Fruit fly (Drosophila melanogaster) whole organism, embryonic: ENCODE measurements around the gene CG43922.

Experiments
- Ada2b ChIP-seq: fragments of 200-800 bp; sonication (Bioruptor generic); IDR thresholded peaks from 2 replicates; pipeline ENCODE4 v1.3.6; 2022; ENCODE audit warnings: missing biosample characterization, missing genetic modification characterization
- CG10147 ChIP-seq: fragments of 200-800 bp; sonication (Bioruptor generic); optimal IDR thresholded peaks from 2 replicates; lab custom pipeline; 2019; ENCODE audit warnings: missing biosample characterization, mild to moderate bottlenecking, missing genetic modification characterization, moderate library complexity
- CG10267 ChIP-seq: fragments of 200-800 bp; sonication (Bioruptor generic); optimal IDR thresholded peaks from 2 replicates; lab custom pipeline; 2018; ENCODE audit warnings: missing biosample characterization, mild to moderate bottlenecking, missing genetic modification characterization, moderate library complexity
- CG11456 ChIP-seq: fragments of 200-800 bp; sonication (Bioruptor generic); IDR thresholded peaks from 3 replicates; pipeline ENCODE4 v1.3.6; 2022; ENCODE audit warnings: missing biosample characterization, missing genetic modification characterization
- CG11560 ChIP-seq: fragments of 200-800 bp; sonication (Bioruptor generic); IDR thresholded peaks from 3 replicates; pipeline ENCODE4 v1.3.6; 2022; ENCODE audit warnings: missing biosample characterization, missing genetic modification characterization
- CG12299 ChIP-seq: fragments of 200-800 bp; sonication (Bioruptor generic); optimal IDR thresholded peaks from 2 replicates; lab custom pipeline; 2018; ENCODE audit warnings: missing biosample characterization, mild to moderate bottlenecking, missing genetic modification characterization
- CG15269 ChIP-seq: fragments of 200-800 bp; sonication (Bioruptor generic); optimal IDR thresholded peaks from 2 replicates; lab custom pipeline; 2018; ENCODE audit warnings: missing biosample characterization, mild to moderate bottlenecking, missing genetic modification characterization, moderate library complexity
- CG18011 ChIP-seq: fragments of 200-800 bp; sonication (Bioruptor generic); optimal IDR thresholded peaks from 2 replicates; lab custom pipeline; 2017; ENCODE audit warnings: missing biosample characterization, missing genetic modification characterization, mild to moderate bottlenecking, moderate library complexity, missing genotype
- CG2120 ChIP-seq: fragments of 200-800 bp; sonication (Bioruptor generic); optimal IDR thresholded peaks from 3 replicates; lab custom pipeline; 2016; ENCODE audit warnings: missing biosample characterization, missing genetic modification characterization
- CG2129 ChIP-seq: fragments of 200-800 bp; sonication (Bioruptor generic); IDR thresholded peaks from 2 replicates; pipeline ENCODE4 v1.3.6; 2022; ENCODE audit warnings: missing biosample characterization, missing genetic modification characterization; ENCODE audit not compliant: partially characterized antibody
- CG4707 ChIP-seq: fragments of 200-800 bp; sonication (Bioruptor generic); optimal IDR thresholded peaks from 2 replicates; lab custom pipeline; 2018; ENCODE audit warnings: missing biosample characterization, mild to moderate bottlenecking, missing genetic modification characterization, moderate library complexity
- CG6272 ChIP-seq: fragments of 200-800 bp; sonication (Bioruptor generic); IDR thresholded peaks from 2 replicates; pipeline ENCODE4 v1.3.6; 2022; ENCODE audit warnings: missing biosample characterization, missing genetic modification characterization
- CG8924 ChIP-seq: fragments of 200-800 bp; optimal IDR thresholded peaks from 3 replicates; lab custom pipeline; 2019; ENCODE audit warnings: missing biosample characterization, mild to moderate bottlenecking, missing genetic modification characterization, moderate library complexity
- D ChIP-seq, 2 experiments: fragments of 200-800 bp in 1 of 2; fragments of >200 bp in 1 of 2; sonication (Bioruptor generic) in 1 of 2; optimal IDR thresholded peaks; 2 replicates in 1 of 2; 3 replicates in 1 of 2; lab custom pipeline; 2017; ENCODE audit warnings: mild to moderate bottlenecking in 1 of 2, missing biosample characterization in 1 of 2, missing genetic modification characterization in 1 of 2, missing genetic modification reagents in 1 of 2
- D19B ChIP-seq: fragments of 200-800 bp; sonication (Bioruptor generic); optimal IDR thresholded peaks from 2 replicates; lab custom pipeline; 2017; ENCODE audit warnings: missing biosample characterization, mild to moderate bottlenecking, missing genetic modification characterization
- Deaf1 ChIP-seq: fragments of 200-800 bp; optimal IDR thresholded peaks from 3 replicates; lab custom pipeline; 2019; ENCODE audit warnings: missing biosample characterization, mild to moderate bottlenecking, missing genetic modification characterization, moderate library complexity
- E2f2 ChIP-seq: fragments of 200-800 bp; sonication (Bioruptor generic); IDR thresholded peaks from 2 replicates; pipeline ENCODE4 v1.3.6; 2022; ENCODE audit warnings: missing biosample characterization, missing genetic modification characterization
- Hsf ChIP-seq: fragments of 200-800 bp; sonication (Bioruptor generic); optimal IDR thresholded peaks from 3 replicates; lab custom pipeline; 2016; ENCODE audit warnings: missing biosample characterization, missing genetic modification characterization
- Kr ChIP-seq: fragments of 200-800 bp; sonication (Bioruptor generic); optimal IDR thresholded peaks from 2 replicates; lab custom pipeline; 2017; ENCODE audit warnings: missing biosample characterization, mild to moderate bottlenecking, missing genetic modification characterization
- MBD-R2 ChIP-seq: fragments of 200-800 bp; sonication (Bioruptor generic); IDR thresholded peaks from 2 replicates; pipeline ENCODE4 v1.3.6; 2022; ENCODE audit warnings: missing biosample characterization, missing genetic modification characterization
- MESR4 ChIP-seq: fragments of 200-800 bp; sonication (Bioruptor generic); optimal IDR thresholded peaks from 2 replicates; lab custom pipeline; 2018; ENCODE audit warnings: missing biosample characterization, mild to moderate bottlenecking, missing genetic modification characterization, moderate library complexity
- Meics ChIP-seq: fragments of 200-800 bp; sonication (Bioruptor generic); optimal IDR thresholded peaks from 2 replicates; lab custom pipeline; 2017; ENCODE audit warnings: missing biosample characterization, mild to moderate bottlenecking, missing genetic modification characterization
- Nf-YC ChIP-seq: fragments of 200-800 bp; optimal IDR thresholded peaks from 3 replicates; lab custom pipeline; 2019; ENCODE audit warnings: missing biosample characterization, mild to moderate bottlenecking, missing genetic modification characterization, moderate library complexity
- Optix ChIP-seq: fragments of 200-800 bp; sonication (Bioruptor generic); IDR thresholded peaks from 3 replicates; pipeline ENCODE4 v1.3.6; 2022; ENCODE audit warnings: missing biosample characterization, missing genetic modification characterization
- Ssrp ChIP-seq: fragments of 200-800 bp; sonication (Bioruptor generic); optimal IDR thresholded peaks from 2 replicates; lab custom pipeline; 2018; ENCODE audit warnings: missing biosample characterization, mild to moderate bottlenecking, missing genetic modification characterization, moderate library complexity
- Stat92E ChIP-seq, 3 experiments: fragments of >200 bp in 2 of 3; fragments of 200-800 bp in 1 of 3; sonication (Bioruptor generic) in 1 of 3; optimal IDR thresholded peaks; 2 replicates each; lab custom pipeline; 2017 to 2019; ENCODE audit warnings: missing biosample characterization in 3 of 3, missing genetic modification characterization in 3 of 3, mild to moderate bottlenecking in 1 of 3, moderate library complexity in 1 of 3
- ab ChIP-seq: fragments of 200-800 bp; sonication (Bioruptor generic); optimal IDR thresholded peaks from 2 replicates; lab custom pipeline; 2016; ENCODE audit warnings: missing biosample characterization, missing genetic modification characterization
- abd-A ChIP-seq: fragments of 200-800 bp; sonication (Bioruptor generic); optimal IDR thresholded peaks from 3 replicates; lab custom pipeline; 2019; ENCODE audit warnings: missing biosample characterization, mild to moderate bottlenecking, missing genetic modification characterization, moderate library complexity
- cad ChIP-seq: fragments of >200 bp; optimal IDR thresholded peaks from 2 replicates; lab custom pipeline; 2017; ENCODE audit warnings: missing biosample characterization, missing genetic modification characterization
- crol ChIP-seq: fragments of 200-800 bp; sonication (Bioruptor generic); IDR thresholded peaks from 2 replicates; pipeline ENCODE4 v1.3.6; 2022; ENCODE audit warnings: missing biosample characterization, missing genetic modification characterization
- crp ChIP-seq, 2 experiments: fragments of 200-800 bp; sonication (Bioruptor generic); optimal IDR thresholded peaks; 2 replicates in 1 of 2; 3 replicates in 1 of 2; lab custom pipeline; 2017; ENCODE audit warnings: missing biosample characterization in 2 of 2, missing genetic modification characterization in 2 of 2, mild to moderate bottlenecking in 1 of 2, moderate library complexity in 1 of 2
- fru ChIP-seq: fragments of >200 bp; optimal IDR thresholded peaks from 2 replicates; lab custom pipeline; 2017
- kay ChIP-seq: fragments of 200-800 bp; sonication (Bioruptor generic); optimal IDR thresholded peaks from 2 replicates; lab custom pipeline; 2016; ENCODE audit warnings: missing biosample characterization, missing genetic modification characterization
- nom ChIP-seq: fragments of 200-800 bp; sonication (Bioruptor generic); optimal IDR thresholded peaks from 2 replicates; lab custom pipeline; 2017; ENCODE audit warnings: missing biosample characterization, missing genetic modification characterization, mild to moderate bottlenecking, moderate library complexity, missing genetic modification reagents
- oc ChIP-seq: fragments of 200-800 bp; sonication (Bioruptor generic); optimal IDR thresholded peaks from 2 replicates; lab custom pipeline; 2018; ENCODE audit warnings: missing biosample characterization, mild to moderate bottlenecking, missing genetic modification characterization, moderate library complexity
- p53 ChIP-seq: fragments of 200-800 bp; sonication (Bioruptor generic); optimal IDR thresholded peaks from 2 replicates; lab custom pipeline; 2016; ENCODE audit warnings: missing biosample characterization, missing genetic modification characterization
- pan ChIP-seq, 4 experiments: fragments of >200 bp in 3 of 4; fragments of 200-800 bp in 1 of 4; sonication (Bioruptor generic) in 1 of 4; optimal IDR thresholded peaks in 3 of 4; IDR thresholded peaks in 1 of 4; 2 replicates each; pipeline versions ENCODE4 v1.3.6 to Lab custom; 2017 to 2022; ENCODE audit warnings: missing biosample characterization in 2 of 4, missing genetic modification characterization in 2 of 4, mixed read lengths in 1 of 4
- pb ChIP-seq: fragments of 200-800 bp; sonication (Bioruptor generic); optimal IDR thresholded peaks from 3 replicates; lab custom pipeline; 2016; ENCODE audit warnings: missing biosample characterization, missing genetic modification characterization
- pho ChIP-seq: fragments of 200-800 bp; sonication (Bioruptor generic); optimal IDR thresholded peaks from 2 replicates; lab custom pipeline; 2016; ENCODE audit warnings: missing biosample characterization, missing genetic modification characterization
- prd ChIP-seq, 3 experiments: fragments of >200 bp in 2 of 3; fragments of 200-800 bp in 1 of 3; sonication (Bioruptor generic) in 1 of 3; optimal IDR thresholded peaks in 2 of 3; IDR thresholded peaks in 1 of 3; 2 replicates in 2 of 3; 3 replicates in 1 of 3; pipeline versions ENCODE4 v1.3.6 to Lab custom; 2017 to 2022; ENCODE audit warnings: missing biosample characterization in 1 of 3, missing genetic modification characterization in 1 of 3
- ranshi ChIP-seq: fragments of 200-800 bp; sonication (Bioruptor generic); IDR thresholded peaks from 2 replicates; pipeline ENCODE4 v1.3.6; 2022; ENCODE audit warnings: missing biosample characterization, missing genetic modification characterization
- shn ChIP-seq: fragments of 200-800 bp; sonication (Bioruptor generic); optimal IDR thresholded peaks from 3 replicates; lab custom pipeline; 2016; ENCODE audit warnings: missing biosample characterization, missing genetic modification characterization
- sima ChIP-seq: fragments of 200-800 bp; sonication (Bioruptor generic); optimal IDR thresholded peaks from 2 replicates; lab custom pipeline; 2016; ENCODE audit warnings: missing biosample characterization, missing genetic modification characterization
- toy ChIP-seq: fragments of 200-800 bp; sonication (Bioruptor generic); IDR thresholded peaks from 2 replicates; pipeline ENCODE4 v1.3.6; 2022; ENCODE audit warnings: missing biosample characterization, missing genetic modification characterization
- ttk ChIP-seq: fragments of 200-800 bp; sonication (Bioruptor generic); IDR thresholded peaks from 2 replicates; pipeline ENCODE4 v2.1.2; 2022; ENCODE audit warnings: missing biosample characterization, missing genetic modification characterization
- unc-4 ChIP-seq: fragments of 200-800 bp; sonication (Bioruptor generic); IDR thresholded peaks from 2 replicates; pipeline ENCODE4 v1.3.6; 2022; ENCODE audit warnings: missing biosample characterization, missing genetic modification characterization; ENCODE audit not compliant: partially characterized antibody
- wor ChIP-seq: fragments of 200-800 bp; sonication (Bioruptor generic); IDR thresholded peaks from 2 replicates; pipeline ENCODE4 v1.3.6; 2022; ENCODE audit warnings: missing biosample characterization, missing genetic modification characterization
- zen2 ChIP-seq: fragments of 200-800 bp; sonication (Bioruptor generic); IDR thresholded peaks from 3 replicates; pipeline ENCODE4 v1.3.6; 2022; ENCODE audit warnings: missing biosample characterization, missing genetic modification characterization; ENCODE audit not compliant: partially characterized antibody
- zfh1 ChIP-seq: fragments of 200-800 bp; sonication (Bioruptor generic); IDR thresholded peaks from 3 replicates; pipeline ENCODE4 v1.3.6; 2022; ENCODE audit warnings: missing biosample characterization, missing genetic modification characterization

Gene CG43922

dm6 chr2L:6351809-6352182 lies 43.2 kb upstream of the CG43922 start (continued):
- TF ChIP-seq oc (peak; percentile 30), Nf-YC (tag; lab: Kevin White, UChicago) (peak; percentile 76), unc-4 (no peak), pho (GFP tag; lab: Kevin White, UChicago) (peak; percentile 75), ranshi (GFP tag; lab: Robert Waterston, UW) (peak; percentile 90), CG15269 (tag; lab: Kevin White, UChicago) (peak; percentile 91), CG8924 (tag; lab: Kevin White, UChicago) (peak; percentile 87), MESR4 (GFP tag; lab: Kevin White, UChicago) (no peak), CG6272 (GFP tag; lab: Robert Waterston, UW) (peak; percentile 88), MBD-R2 (GFP tag; lab: Robert Waterston, UW) (peak; percentile 50; the same call in 1 of the 2 replicates), E2f2 (GFP tag; lab: Robert Waterston, UW) (peak; percentile 64), pan (optimal IDR thresholded peaks at IDR 0.05; lab: Kevin White, UChicago) (no peak), pan (GFP tag; optimal IDR thresholded peaks at IDR 0.05 in 1 of 2, IDR thresholded peaks at IDR 0.05 in 1 of 2) (peak in 1 of 2 experiments; percentile 78), Deaf1 (tag; lab: Kevin White, UChicago) (peak; percentile 66), CG4707 (GFP tag; lab: Kevin White, UChicago) (no peak), CG10147 (GFP tag; lab: Kevin White, UChicago) (peak; percentile 84), nom (GFP tag; lab: Kevin White, UChicago) (no peak), ab (peak; percentile 11), p53 (GFP tag; lab: Kevin White, UChicago) (peak; percentile 38), sima (GFP tag; lab: Kevin White, UChicago) (peak; percentile 45), ttk (peak; percentile 79), CG18011 (peak; percentile 55), zfh1 (GFP tag; lab: Robert Waterston, UW) (0 out of 3 replicates have a peak, but pooled peaks have one; percentile 47), wor (GFP tag; lab: Robert Waterston, UW) (peak; percentile 74), D19B (peak; percentile 79), CG12299 (peak; percentile 87), zen2 (GFP tag; lab: Robert Waterston, UW) (no peak), D (optimal IDR thresholded peaks at IDR 0.05; lab: Kevin White, UChicago) (no peak), D (GFP tag; optimal IDR thresholded peaks at IDR 0.05; lab: Kevin White, UChicago) (peak; percentile 63), Hsf (peak; percentile 80), CG11456 (GFP tag; lab: Robert Waterston, UW) (peak; percentile 85), Ssrp (tag; lab: Kevin White, UChicago) (peak; percentile 75), prd (optimal IDR thresholded peaks at IDR 0.05; lab: Kevin White, UChicago) (no peak), prd (GFP tag; IDR thresholded peaks at IDR 0.05; lab: Robert Waterston, UW) (peak; percentile 90), CG2120 (GFP tag; lab: Kevin White, UChicago) (peak; percentile 97), crol (GFP tag; lab: Robert Waterston, UW) (no peak), kay (peak; percentile 75), CG10267 (tag; lab: Kevin White, UChicago) (peak; percentile 66), Optix (GFP tag; lab: Robert Waterston, UW) (peak; percentile 63; the same call in 2 of the 3 replicates), Kr (GFP tag; lab: Kevin White, UChicago) (no peak), fru (no peak), CG11560 (peak; percentile 82), abd-A (tag; lab: Kevin White, UChicago) (no peak), toy (peak; percentile 82), crp (GFP tag; optimal IDR thresholded peaks at IDR 0.05; lab: Kevin White, UChicago) (peak in 1 of 2 experiments; percentile 5), Ada2b (peak; percentile 83), pb (GFP tag; lab: Kevin White, UChicago) (peak; percentile 54), Stat92E (GFP tag; optimal IDR thresholded peaks at IDR 0.05; lab: Kevin White, UChicago) (no peak), cad (GFP tag; lab: Kevin White, UChicago) (no peak), CG2129 (GFP tag; lab: Robert Waterston, UW) (no peak), Meics (GFP tag; lab: Kevin White, UChicago) (peak; percentile 87), shn (GFP tag; lab: Kevin White, UChicago) (peak; percentile 69)
